Worm (Caenorhabditis elegans) whole organism, mixed stage, embryonic: ENCODE measurements around the gene C03A7.13.

Source experiments
- bed-3 ChIP-seq: fragments of 200-800 bp; sonication (Bioruptor generic); optimal IDR thresholded peaks from 3 replicates; lab custom pipeline; 2018; ENCODE audit warnings: mild to moderate bottlenecking, missing genetic modification characterization, moderate library complexity, missing compliant biosample characterization
- blmp-1 ChIP-seq: fragments of 150-350 bp; optimal IDR thresholded peaks from 2 replicates; lab custom pipeline; 2014; ENCODE audit warnings: missing biosample characterization, missing genetic modification characterization
- ceh-83 ChIP-seq: fragments of 200-800 bp; sonication (Bioruptor generic); optimal IDR thresholded peaks from 2 replicates; lab custom pipeline; 2018; ENCODE audit warnings: mild to moderate bottlenecking, missing genetic modification characterization, missing compliant biosample characterization
- elt-3 ChIP-seq: fragments of 150-350 bp; optimal IDR thresholded peaks from 2 replicates; lab custom pipeline; 2014; ENCODE audit warnings: missing biosample characterization, missing genetic modification characterization
- ham-2 ChIP-seq: fragments of 200-800 bp; sonication (Bioruptor generic); optimal IDR thresholded peaks from 2 replicates; lab custom pipeline; 2018; ENCODE audit warnings: mild to moderate bottlenecking, missing genetic modification characterization, missing compliant biosample characterization
- lin-13 ChIP-seq: fragments of 150-350 bp; optimal IDR thresholded peaks from 2 replicates; lab custom pipeline; 2014; ENCODE audit warnings: missing biosample characterization, missing genetic modification characterization
- lsy-2 ChIP-seq: fragments of 150-350 bp; optimal IDR thresholded peaks from 2 replicates; lab custom pipeline; 2014; ENCODE audit warnings: missing biosample characterization, missing genetic modification characterization
- mls-2 ChIP-seq: sonication (generic microtip); optimal IDR thresholded peaks from 2 replicates; lab custom pipeline; 2016; ENCODE audit warnings: mild to moderate bottlenecking, missing genetic modification characterization, moderate library complexity, missing compliant biosample characterization
- nhr-237 ChIP-seq: fragments of 150-350 bp; optimal IDR thresholded peaks from 2 replicates; lab custom pipeline; 2014; ENCODE audit warnings: missing biosample characterization, missing genetic modification characterization
- nhr-76 ChIP-seq: sonication (generic microtip); optimal IDR thresholded peaks from 2 replicates; lab custom pipeline; 2017; ENCODE audit warnings: missing biosample characterization, missing genetic modification characterization
- pha-4 ChIP-seq: fragments of 150-350 bp; optimal IDR thresholded peaks from 2 replicates; lab custom pipeline; 2018; ENCODE audit warnings: missing biosample characterization, missing genetic modification reagents, missing genetic modification characterization
- snpc-4 ChIP-seq: fragments of 150-350 bp; optimal IDR thresholded peaks from 2 replicates; lab custom pipeline; 2014; ENCODE audit warnings: missing biosample characterization, missing genetic modification characterization
- tbx-8 ChIP-seq: fragments of 200-800 bp; sonication (Bioruptor generic); optimal IDR thresholded peaks from 2 replicates; lab custom pipeline; 2018; ENCODE audit warnings: mild to moderate bottlenecking, missing genetic modification characterization, moderate library complexity, missing compliant biosample characterization
- ztf-11 ChIP-seq: fragments of 150-350 bp; optimal IDR thresholded peaks from 2 replicates; lab custom pipeline; 2014; ENCODE audit warnings: missing biosample characterization, missing genetic modification characterization

DNA sequence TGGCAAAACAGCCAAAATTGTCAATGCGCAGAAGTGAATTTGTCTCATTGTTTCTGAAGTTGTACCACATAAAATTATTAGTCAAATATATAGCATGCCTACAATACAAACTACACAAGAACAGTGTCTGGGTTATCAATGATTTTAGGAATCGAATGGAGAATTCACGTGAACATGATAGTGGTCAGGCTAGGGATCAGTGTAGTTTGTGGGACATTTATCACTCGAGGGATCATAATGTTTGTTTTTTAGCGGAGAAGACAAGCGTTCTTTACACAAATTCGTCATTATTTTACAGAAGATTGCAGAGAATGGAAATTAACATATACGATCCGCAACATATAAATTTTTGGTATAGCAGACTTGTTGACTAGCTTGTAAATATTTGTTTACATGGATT lies 15.1 kb downstream of the C03A7.13 start, which contains the start of gene ugt-51:
- no peak for TF ChIP-seq snpc-4 (tag; lab: Kevin White, UChicago)
- TF ChIP-seq ham-2 (GFP tag; lab: Kevin White, UChicago), result no peak
- TF ChIP-seq tbx-8 (GFP tag; lab: Kevin White, UChicago), result no peak
- no peak for TF ChIP-seq nhr-76 (tag; lab: Kevin White, UChicago)
- no peak for TF ChIP-seq lsy-2 (tag; lab: Kevin White, UChicago)
- no peak for TF ChIP-seq ceh-83 (GFP tag; lab: Kevin White, UChicago)
- no peak for TF ChIP-seq bed-3 (GFP tag; lab: Kevin White, UChicago)
- TF ChIP-seq pha-4 (tag; lab: Kevin White, UChicago), result no peak
- no peak for TF ChIP-seq lin-13 (tag; lab: Kevin White, UChicago)
- TF ChIP-seq ztf-11 (tag; lab: Kevin White, UChicago), result no peak
- TF ChIP-seq blmp-1 (tag; lab: Kevin White, UChicago), result no peak
- no peak for TF ChIP-seq mls-2 (tag; lab: Kevin White, UChicago)
- TF ChIP-seq nhr-237 (tag; lab: Kevin White, UChicago), result no peak
- TF ChIP-seq elt-3, result no peak
